Fruit fly (Drosophila melanogaster) whole organism, embryonic: ENCODE data around the gene CG43051.
A peak's percentile ranks its signal among the peaks of the same experiment; 100 is the strongest.

ENCODE experiments used
- B-H2 ChIP-seq: fragments of 200-800 bp; sonication (Bioruptor generic); optimal IDR thresholded peaks from 2 replicates; lab custom pipeline; 2018; ENCODE audit warnings: missing biosample characterization, mild to moderate bottlenecking, missing genetic modification characterization
- Bgb ChIP-seq: fragments of 200-800 bp; sonication (Bioruptor generic); IDR thresholded peaks from 2 replicates; pipeline ENCODE4 v1.3.6; 2022; ENCODE audit warnings: missing biosample characterization, missing genetic modification characterization; ENCODE audit not compliant: partially characterized antibody
- CG10209 ChIP-seq: fragments of 200-800 bp; sonication (Bioruptor generic); optimal IDR thresholded peaks from 3 replicates; lab custom pipeline; 2017; ENCODE audit warnings: missing biosample characterization, mild to moderate bottlenecking, missing genetic modification characterization, missing genetic modification reagents
- CG10274 ChIP-seq: fragments of 200-800 bp; sonication (Bioruptor generic); optimal IDR thresholded peaks from 3 replicates; lab custom pipeline; 2017; ENCODE audit warnings: missing biosample characterization, mild to moderate bottlenecking, missing genetic modification characterization
- CG10543 ChIP-seq: fragments of 200-800 bp; sonication (Bioruptor generic); optimal IDR thresholded peaks from 3 replicates; lab custom pipeline; 2017; ENCODE audit warnings: missing biosample characterization, mild to moderate bottlenecking, missing genetic modification characterization, moderate library complexity
- CG12071 ChIP-seq: fragments of 200-800 bp; sonication (Bioruptor generic); optimal IDR thresholded peaks from 3 replicates; lab custom pipeline; 2018; ENCODE audit warnings: missing biosample characterization, mild to moderate bottlenecking, missing genetic modification characterization
- CG12219 ChIP-seq: fragments of 200-800 bp; sonication (Bioruptor generic); optimal IDR thresholded peaks from 3 replicates; lab custom pipeline; 2018; ENCODE audit warnings: missing biosample characterization, mild to moderate bottlenecking, missing genetic modification characterization
- CG15011 ChIP-seq: fragments of 200-800 bp; sonication (Bioruptor generic); optimal IDR thresholded peaks from 3 replicates; lab custom pipeline; 2018; ENCODE audit warnings: missing biosample characterization, mild to moderate bottlenecking, missing genetic modification characterization
- CG15073 ChIP-seq: fragments of 200-800 bp; sonication (Bioruptor generic); optimal IDR thresholded peaks from 2 replicates; lab custom pipeline; 2016; ENCODE audit warnings: missing biosample characterization, missing genetic modification characterization
- CG2116 ChIP-seq: fragments of 200-800 bp; sonication (Bioruptor generic); optimal IDR thresholded peaks from 3 replicates; lab custom pipeline; 2018; ENCODE audit warnings: missing biosample characterization, mild to moderate bottlenecking, missing genetic modification characterization
- CG2199 ChIP-seq: fragments of 200-800 bp; sonication (Bioruptor generic); IDR thresholded peaks from 3 replicates; pipeline ENCODE4 v1.3.6; 2022; ENCODE audit warnings: missing biosample characterization, missing genetic modification characterization
- CG34376 ChIP-seq: fragments of 200-800 bp; sonication (Bioruptor generic); optimal IDR thresholded peaks from 2 replicates; lab custom pipeline; 2018; ENCODE audit warnings: missing biosample characterization, mild to moderate bottlenecking, missing genetic modification characterization
- CG8290 ChIP-seq, 3 experiments: fragments of 200-800 bp; sonication (Bioruptor generic); optimal IDR thresholded peaks; 2 replicates each; lab custom pipeline; 2016 to 2019; ENCODE audit warnings: missing biosample characterization in 3 of 3, missing genetic modification characterization in 3 of 3, mild to moderate bottlenecking in 2 of 3, moderate library complexity in 1 of 3
- CG9727 ChIP-seq: fragments of 200-800 bp; sonication (Bioruptor generic); optimal IDR thresholded peaks from 3 replicates; lab custom pipeline; 2017; ENCODE audit warnings: missing biosample characterization, mild to moderate bottlenecking, missing genetic modification characterization
- CG9876 ChIP-seq: fragments of 200-800 bp; sonication (Bioruptor generic); optimal IDR thresholded peaks from 2 replicates; lab custom pipeline; 2016; ENCODE audit warnings: missing biosample characterization, missing genetic modification characterization
- E2f1 ChIP-seq: fragments of 200-800 bp; sonication (Bioruptor generic); IDR thresholded peaks from 2 replicates; pipeline ENCODE4 v1.3.6; 2022; ENCODE audit warnings: missing biosample characterization, missing genetic modification characterization
- ERR ChIP-seq: fragments of 200-800 bp; sonication (Bioruptor generic); optimal IDR thresholded peaks from 2 replicates; lab custom pipeline; 2016; ENCODE audit warnings: missing biosample characterization, missing genetic modification characterization
- Eip74EF ChIP-seq, 2 experiments: fragments of 200-800 bp in 1 of 2; fragments of >200 bp in 1 of 2; sonication (Bioruptor generic) in 1 of 2; optimal IDR thresholded peaks; 2 replicates each; lab custom pipeline; 2017 to 2019; ENCODE audit warnings: missing biosample characterization in 2 of 2, missing genetic modification characterization in 2 of 2, mild to moderate bottlenecking in 1 of 2, moderate library complexity in 1 of 2
- Ets65A ChIP-seq: fragments of 200-800 bp; sonication (Bioruptor generic); peaks from one replicate; lab custom pipeline; 2016; ENCODE audit warnings: missing biosample characterization, missing genetic modification characterization
- Ets97D ChIP-seq: fragments of 200-800 bp; sonication (Bioruptor generic); optimal IDR thresholded peaks from 3 replicates; lab custom pipeline; 2016; ENCODE audit warnings: missing biosample characterization, missing genetic modification characterization
- GATAe ChIP-seq: fragments of 200-800 bp; sonication (Bioruptor generic); conservative IDR thresholded peaks from 2 replicates; pipeline ENCODE4 v1.3.6; 2022; ENCODE audit warnings: missing biosample characterization, missing genetic modification characterization
- Hey ChIP-seq: fragments of 200-800 bp; sonication (Bioruptor generic); optimal IDR thresholded peaks from 3 replicates; lab custom pipeline; 2018; ENCODE audit warnings: missing biosample characterization, mild to moderate bottlenecking, missing genetic modification characterization
- HmgD ChIP-seq: fragments of 200-800 bp; sonication (Bioruptor generic); optimal IDR thresholded peaks from 3 replicates; lab custom pipeline; 2016; ENCODE audit warnings: missing biosample characterization, missing genetic modification characterization
- Hmx ChIP-seq: fragments of 200-800 bp; sonication (Bioruptor generic); optimal IDR thresholded peaks from 2 replicates; lab custom pipeline; 2016; ENCODE audit warnings: missing biosample characterization, missing genetic modification characterization
- Hr78 ChIP-seq, 2 experiments: fragments of 200-800 bp in 1 of 2; fragments of >200 bp in 1 of 2; sonication (Bioruptor generic) in 1 of 2; optimal IDR thresholded peaks; 2 replicates each; lab custom pipeline; 2017 to 2019; ENCODE audit warnings: missing biosample characterization in 2 of 2, missing genetic modification characterization in 2 of 2, mild to moderate bottlenecking in 1 of 2, moderate library complexity in 1 of 2
- Jarid2 ChIP-seq: fragments of 200-800 bp; sonication (Bioruptor generic); optimal IDR thresholded peaks from 3 replicates; lab custom pipeline; 2017; ENCODE audit warnings: mild to moderate bottlenecking, missing biosample characterization, missing genetic modification reagents, missing genetic modification characterization
- Opbp ChIP-seq: fragments of 200-800 bp; sonication (Bioruptor generic); IDR thresholded peaks from 3 replicates; pipeline ENCODE4 v1.3.6; 2022; ENCODE audit warnings: missing biosample characterization, missing genetic modification characterization; ENCODE audit not compliant: partially characterized antibody
- Pdp1 ChIP-seq, 2 experiments: fragments of 200-800 bp; sonication (Bioruptor generic); optimal IDR thresholded peaks; 3 replicates each; lab custom pipeline; 2016; ENCODE audit warnings: missing biosample characterization in 2 of 2, missing genetic modification characterization in 2 of 2, mild to moderate bottlenecking in 1 of 2, moderate library complexity in 1 of 2
- Rx ChIP-seq: fragments of 200-800 bp; sonication (Bioruptor generic); IDR thresholded peaks from 2 replicates; pipeline ENCODE4 v1.3.6; 2022; ENCODE audit warnings: missing biosample characterization, missing genetic modification characterization
- Six4 ChIP-seq: fragments of 200-800 bp; sonication (Bioruptor generic); optimal IDR thresholded peaks from 2 replicates; lab custom pipeline; 2016; ENCODE audit warnings: missing biosample characterization, missing genetic modification characterization
- Sox100B ChIP-seq: fragments of 200-800 bp; sonication (Bioruptor generic); optimal IDR thresholded peaks from 3 replicates; lab custom pipeline; 2018; ENCODE audit warnings: missing biosample characterization, mild to moderate bottlenecking, missing genetic modification characterization
- chm ChIP-seq: fragments of 200-800 bp; sonication (Bioruptor generic); IDR thresholded peaks from 2 replicates; pipeline ENCODE4 v1.3.6; 2022; ENCODE audit warnings: missing biosample characterization, missing genetic modification characterization
- ci ChIP-seq: fragments of 200-800 bp; sonication (Bioruptor generic); IDR thresholded peaks from 3 replicates; pipeline ENCODE4 v1.3.6; 2022; ENCODE audit warnings: missing biosample characterization, missing genetic modification characterization
- dmrt99B ChIP-seq: fragments of 200-800 bp; sonication (Bioruptor generic); optimal IDR thresholded peaks from 2 replicates; lab custom pipeline; 2018; ENCODE audit warnings: missing biosample characterization, mild to moderate bottlenecking, missing genetic modification characterization, moderate library complexity
- eve ChIP-seq, 2 experiments: fragments of >200 bp; optimal IDR thresholded peaks; 2 replicates each; lab custom pipeline; 2017; ENCODE audit warnings: missing biosample characterization in 2 of 2, missing genetic modification characterization in 2 of 2
- ewg ChIP-seq: fragments of 200-800 bp; sonication (Bioruptor generic); optimal IDR thresholded peaks from 3 replicates; lab custom pipeline; 2017; ENCODE audit warnings: mild to moderate bottlenecking, missing biosample characterization, missing genetic modification reagents, missing genetic modification characterization
- exex ChIP-seq: fragments of 200-800 bp; sonication (Bioruptor generic); optimal IDR thresholded peaks from 4 replicates; lab custom pipeline; 2018; ENCODE audit warnings: missing biosample characterization, mild to moderate bottlenecking, missing genetic modification characterization, moderate library complexity
- gcm ChIP-seq: fragments of 200-800 bp; sonication (Bioruptor generic); optimal IDR thresholded peaks from 2 replicates; lab custom pipeline; 2019; ENCODE audit warnings: missing biosample characterization, mild to moderate bottlenecking, missing genetic modification characterization, moderate library complexity
- grn ChIP-seq: fragments of 200-800 bp; sonication (Bioruptor generic); optimal IDR thresholded peaks from 3 replicates; lab custom pipeline; 2017; ENCODE audit warnings: missing biosample characterization, missing genetic modification characterization
- gro ChIP-seq: fragments of 200-800 bp; sonication (Bioruptor generic); optimal IDR thresholded peaks from 2 replicates; lab custom pipeline; 2016; ENCODE audit warnings: missing biosample characterization, missing genetic modification characterization
- lab ChIP-seq: fragments of 200-800 bp; sonication (Bioruptor generic); optimal IDR thresholded peaks from 3 replicates; lab custom pipeline; 2017; ENCODE audit warnings: missing biosample characterization, missing genetic modification characterization, mild to moderate bottlenecking, moderate library complexity, missing genetic modification reagents
- mirr ChIP-seq: fragments of 200-800 bp; sonication (Bioruptor generic); optimal IDR thresholded peaks from 3 replicates; lab custom pipeline; 2018; ENCODE audit warnings: missing biosample characterization, mild to moderate bottlenecking, missing genetic modification characterization
- salm ChIP-seq: fragments of 200-800 bp; sonication (Bioruptor generic); optimal IDR thresholded peaks from 2 replicates; lab custom pipeline; 2018; ENCODE audit warnings: missing biosample characterization, mild to moderate bottlenecking, missing genetic modification characterization
- sens ChIP-seq: fragments of 200-800 bp; sonication (Bioruptor generic); peaks from one replicate; lab custom pipeline; 2016; ENCODE audit warnings: missing biosample characterization, missing genetic modification characterization
- stwl ChIP-seq: fragments of 200-800 bp; sonication (Bioruptor generic); optimal IDR thresholded peaks from 3 replicates; lab custom pipeline; 2018; ENCODE audit warnings: missing biosample characterization, mild to moderate bottlenecking, missing genetic modification characterization, moderate library complexity
- sug ChIP-seq: fragments of 200-800 bp; optimal IDR thresholded peaks from 2 replicates; lab custom pipeline; 2019; ENCODE audit warnings: missing biosample characterization, mild to moderate bottlenecking, missing genetic modification characterization, moderate library complexity
- wek ChIP-seq: fragments of 200-800 bp; sonication (Bioruptor generic); optimal IDR thresholded peaks from 3 replicates; lab custom pipeline; 2018; ENCODE audit warnings: missing biosample characterization, mild to moderate bottlenecking, missing genetic modification characterization, moderate library complexity

The CG43051 gene

DNA sequence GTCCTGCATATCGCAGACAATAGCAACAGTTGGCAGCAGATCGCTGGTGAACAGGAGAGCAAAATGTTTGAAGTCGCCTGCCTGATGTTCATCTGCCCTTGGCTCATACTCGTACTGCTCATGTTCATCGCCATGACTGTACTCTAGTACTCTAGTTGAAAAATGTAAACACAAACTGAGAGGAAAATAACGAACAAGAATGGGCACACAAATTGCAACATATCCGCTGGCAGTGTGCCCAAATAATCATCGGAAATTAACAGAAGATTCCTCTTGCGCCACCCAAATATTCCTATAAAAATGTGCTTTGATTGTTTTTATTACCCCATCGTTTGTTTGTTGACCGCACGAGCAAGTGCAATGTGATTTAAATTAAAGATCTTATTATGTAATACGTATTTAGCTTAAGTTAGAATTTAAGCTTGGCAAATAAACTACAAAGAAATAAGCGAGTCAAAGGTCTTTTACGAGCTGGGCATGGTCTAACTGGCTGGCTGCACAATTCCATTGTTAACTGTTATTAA, 377 bp downstream of the CG43051 start:
- TF ChIP-seq ERR (GFP tag; lab: Kevin White, UChicago) = no peak
- peak; percentile 27 for TF ChIP-seq Jarid2
- no peak; the same call in 1 of the 2 replicates for TF ChIP-seq chm (GFP tag; lab: Robert Waterston, UW)
- no peak for TF ChIP-seq B-H2
- peak; percentile 51 for TF ChIP-seq stwl
- peak in 1 of 2 experiments; percentile 27 for TF ChIP-seq eve (GFP tag; optimal IDR thresholded peaks at IDR 0.05; lab: Kevin White, UChicago)
- TF ChIP-seq CG15073 (GFP tag; lab: Kevin White, UChicago) = peak; percentile 57
- no peak for TF ChIP-seq Rx (GFP tag; lab: Robert Waterston, UW)
- 0 out of 3 replicates have a peak, but pooled peaks have one; percentile 5 for TF ChIP-seq CG2199 (GFP tag; lab: Robert Waterston, UW)
- TF ChIP-seq Sox100B = peak; percentile 13
- peak in 1 of 2 experiments; percentile 31 for TF ChIP-seq Pdp1 (GFP tag; optimal IDR thresholded peaks at IDR 0.05; lab: Kevin White, UChicago)
- TF ChIP-seq Ets97D (GFP tag; lab: Kevin White, UChicago) = peak; percentile 16
- peak; percentile 72 for TF ChIP-seq Ets65A (GFP tag; lab: Kevin White, UChicago)
- TF ChIP-seq Hmx (GFP tag; lab: Kevin White, UChicago) = no peak
- 0 out of 2 replicates have a peak, but pooled peaks have one; percentile 5 for TF ChIP-seq Bgb (GFP tag; lab: Robert Waterston, UW)
- TF ChIP-seq CG10543 = peak; percentile 5
- peak; percentile 69 for TF ChIP-seq sens (GFP tag; lab: Kevin White, UChicago)

DNA sequence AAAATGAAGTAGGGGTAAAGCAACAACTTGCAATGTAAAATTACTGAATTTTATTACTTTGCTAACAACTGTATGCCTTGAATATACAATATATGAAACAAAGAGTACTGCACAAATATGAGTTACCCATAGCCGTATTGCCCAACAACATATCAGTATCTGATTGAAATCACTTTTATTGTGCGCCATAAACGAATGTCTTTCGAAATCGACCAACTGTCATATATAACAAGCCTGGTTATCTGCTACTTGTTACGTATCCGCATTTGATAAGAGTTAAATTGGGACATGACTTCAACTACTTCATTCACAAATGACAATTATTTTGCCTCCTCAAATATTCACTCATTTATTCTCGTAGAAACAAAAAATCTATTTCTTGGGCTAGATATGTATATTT, 939 bp downstream of the CG43051 start:
- peak; percentile 4 for TF ChIP-seq wek (GFP tag; lab: Kevin White, UChicago)
- TF ChIP-seq salm (tag; lab: Kevin White, UChicago) = peak; percentile 48
- TF ChIP-seq gcm (GFP tag; lab: Kevin White, UChicago) = peak; percentile 2
- TF ChIP-seq lab = peak; percentile 23
- TF ChIP-seq sug = peak; percentile 7
- no peak for TF ChIP-seq Jarid2
- TF ChIP-seq ewg (GFP tag; lab: Kevin White, UChicago) = no peak
- peak; percentile 48; the same call in 1 of the 3 replicates for TF ChIP-seq ci (GFP tag; lab: Robert Waterston, UW)
- peak in 1 of 2 experiments; percentile 68 for TF ChIP-seq Pdp1 (GFP tag; optimal IDR thresholded peaks at IDR 0.05; lab: Kevin White, UChicago)
- no peak for TF ChIP-seq CG2116 (GFP tag; lab: Kevin White, UChicago)
- TF ChIP-seq mirr = peak; percentile 67
- TF ChIP-seq exex (tag; lab: Kevin White, UChicago) = peak; percentile 65
- TF ChIP-seq grn = peak; percentile 88
- peak in 1 of 2 experiments; percentile 51 for TF ChIP-seq Eip74EF (GFP tag; optimal IDR thresholded peaks at IDR 0.05; lab: Kevin White, UChicago)
- peak; percentile 17 for TF ChIP-seq CG34376 (GFP tag; lab: Kevin White, UChicago)
- peak; percentile 17 for TF ChIP-seq gro (GFP tag; lab: Kevin White, UChicago)
- TF ChIP-seq E2f1 = no peak
- TF ChIP-seq CG12071 (GFP tag; lab: Kevin White, UChicago) = peak; percentile 3
- no peak for TF ChIP-seq CG8290 (GFP tag; optimal IDR thresholded peaks at IDR 0.05; lab: Kevin White, UChicago)
- peak in 1 of 2 experiments; percentile 53 for TF ChIP-seq CG8290 (tag; optimal IDR thresholded peaks at IDR 0.05; lab: Kevin White, UChicago)
- TF ChIP-seq dmrt99B (tag; lab: Kevin White, UChicago) = peak; percentile 33

DNA sequence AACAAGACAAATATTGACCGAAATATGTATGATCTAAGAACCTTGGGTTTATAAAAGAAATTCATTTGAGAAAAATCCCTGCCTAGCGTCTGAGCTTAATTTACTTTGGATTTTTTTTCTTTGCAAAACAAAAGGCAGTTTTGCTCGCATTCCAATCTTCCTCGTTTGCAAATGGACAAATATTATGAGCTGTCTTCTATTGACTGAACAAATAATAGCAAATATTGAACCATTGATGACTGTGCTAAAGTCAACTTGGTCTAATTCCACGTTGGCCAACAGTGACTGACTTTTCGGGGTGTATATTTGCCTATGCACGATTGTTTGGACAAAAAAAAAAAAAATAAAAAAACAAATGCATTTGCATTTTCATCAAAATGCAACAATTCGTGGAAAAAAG, 1.7 kb downstream of the CG43051 start:
- TF ChIP-seq Hey (tag; lab: Kevin White, UChicago) = no peak
- TF ChIP-seq Sox100B = peak; percentile 17
- no peak for TF ChIP-seq CG10274
- peak; percentile 18 for TF ChIP-seq CG15011
- no peak for TF ChIP-seq CG9727 (GFP tag; lab: Kevin White, UChicago)
- no peak for TF ChIP-seq Hr78 (GFP tag; optimal IDR thresholded peaks at IDR 0.05; lab: Kevin White, UChicago)
- TF ChIP-seq HmgD (GFP tag; lab: Kevin White, UChicago) = no peak
- TF ChIP-seq Six4 = no peak
- TF ChIP-seq Bgb (GFP tag; lab: Robert Waterston, UW) = no peak
- TF ChIP-seq CG10209 (GFP tag; lab: Kevin White, UChicago) = peak; percentile 24
- TF ChIP-seq CG12219 = peak; percentile 15
- no peak for TF ChIP-seq CG9876
- TF ChIP-seq Opbp = no peak
- no peak for TF ChIP-seq GATAe (GFP tag; lab: Robert Waterston, UW)
